Worm (Caenorhabditis elegans): Measurements from ENCODE around the gene mog-1.

DNA sequence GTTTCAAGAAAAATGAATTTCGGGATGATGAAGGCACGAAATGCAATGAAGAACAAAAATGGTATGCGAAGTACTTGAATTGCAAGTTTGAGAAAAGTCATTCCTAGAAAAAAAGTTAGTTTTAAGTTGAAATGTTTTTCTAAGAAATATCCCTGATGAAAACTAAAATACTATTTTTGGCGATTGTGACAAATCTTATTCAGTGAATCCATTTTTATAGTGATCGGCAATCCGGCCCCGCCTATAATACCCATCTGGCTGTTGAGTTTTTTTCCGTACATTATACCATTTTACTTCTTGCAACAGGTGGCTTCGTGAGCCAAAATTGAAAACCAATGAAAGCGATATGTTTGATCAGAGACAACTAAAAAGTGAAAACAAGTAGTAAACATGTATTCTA lies 43.2 kb upstream of the mog-1 start, which contains the start of gene C05B5.17:
- TF ChIP-seq ztf-11 (tag; optimal IDR thresholded peaks at IDR 0.05), result no peak
- TF ChIP-seq duxl-1 (tag; optimal IDR thresholded peaks at IDR 0.05; ENCODE audit: poor library complexity), result no peak
- TF ChIP-seq ceh-82 (tag; optimal IDR thresholded peaks at IDR 0.05), result no peak
- TF ChIP-seq pha-4 (GFP tag; IDR thresholded peaks at IDR 0.05), result no peak
- no peak for TF ChIP-seq pha-4 (tag; optimal IDR thresholded peaks at IDR 0.05)
- TF ChIP-seq attf-4 (tag; optimal IDR thresholded peaks at IDR 0.05), result no peak
- TF ChIP-seq Y105C5A.15 (GFP tag; IDR thresholded peaks at IDR 0.05), result no peak
- TF ChIP-seq nhr-237 (tag; optimal IDR thresholded peaks at IDR 0.05), result no peak
- TF ChIP-seq aha-1 (tag), result no peak
- TF ChIP-seq nhr-77 (tag; optimal IDR thresholded peaks at IDR 0.05), result no peak
